Worm (Caenorhabditis elegans) whole organism, L2 larva: ENCODE results near the gene srlf-27.

Source experiments
- C34F6.9 ChIP-seq: fragments of 150-350 bp; optimal IDR thresholded peaks from 2 replicates; lab custom pipeline; 2014; ENCODE audit warnings: missing biosample characterization, missing genetic modification characterization
- F13H6.1 ChIP-seq: sonication (generic microtip); optimal IDR thresholded peaks from 2 replicates; lab custom pipeline; 2016; ENCODE audit warnings: missing genetic modification characterization, missing compliant biosample characterization
- R02D3.7 ChIP-seq: fragments of 150-350 bp; optimal IDR thresholded peaks from 2 replicates; lab custom pipeline; 2014; ENCODE audit warnings: missing biosample characterization, missing genetic modification characterization
- Y55F3AM.14 ChIP-seq: fragments of 200-800 bp; sonication (Bioruptor generic); optimal IDR thresholded peaks from 2 replicates; lab custom pipeline; 2018; ENCODE audit warnings: mild to moderate bottlenecking, missing genetic modification characterization, missing compliant biosample characterization
- ZK546.5 ChIP-seq: sonication (generic microtip); optimal IDR thresholded peaks from 2 replicates; lab custom pipeline; 2017; ENCODE audit warnings: missing biosample characterization, missing genetic modification characterization
- alr-1 ChIP-seq: fragments of 150-350 bp; optimal IDR thresholded peaks from 2 replicates; lab custom pipeline; 2014; ENCODE audit warnings: missing biosample characterization, missing genetic modification characterization
- aly-2 ChIP-seq: fragments of 150-350 bp; optimal IDR thresholded peaks from 2 replicates; lab custom pipeline; 2014; ENCODE audit warnings: missing biosample characterization, missing genetic modification characterization
- ama-1 ChIP-seq: fragments of 150-350 bp; optimal IDR thresholded peaks from 2 replicates; lab custom pipeline; 2018; ENCODE audit warnings: inconsistent platforms
- blmp-1 ChIP-seq: sonication (generic microtip); optimal IDR thresholded peaks from 2 replicates; lab custom pipeline; 2017; ENCODE audit warnings: missing genetic modification characterization, mild to moderate bottlenecking, missing compliant biosample characterization, antibody characterized with exemption, moderate library complexity; ENCODE audit not compliant: insufficient read depth
- ceh-16 ChIP-seq: fragments of 150-350 bp; optimal IDR thresholded peaks from 2 replicates; lab custom pipeline; 2014; ENCODE audit warnings: missing biosample characterization, missing genetic modification characterization
- ceh-82 ChIP-seq: fragments of 150-350 bp; optimal IDR thresholded peaks from 2 replicates; lab custom pipeline; 2014; ENCODE audit warnings: missing biosample characterization, missing genetic modification characterization
- crh-2 ChIP-seq: sonication (generic microtip); optimal IDR thresholded peaks from 2 replicates; lab custom pipeline; 2017; ENCODE audit warnings: missing biosample characterization, missing genetic modification characterization
- dmd-4 ChIP-seq: sonication (generic microtip); optimal IDR thresholded peaks from 2 replicates; lab custom pipeline; 2017; ENCODE audit warnings: missing biosample characterization, missing genetic modification characterization
- elt-1 ChIP-seq: fragments of 150-350 bp; optimal IDR thresholded peaks from 2 replicates; lab custom pipeline; 2014; ENCODE audit warnings: missing biosample characterization, missing genetic modification characterization
- elt-3 ChIP-seq: sonication (generic microtip); optimal IDR thresholded peaks from 2 replicates; lab custom pipeline; 2017; ENCODE audit warnings: missing biosample characterization, missing genetic modification characterization
- fos-1 ChIP-seq: fragments of 150-350 bp; optimal IDR thresholded peaks from 2 replicates; lab custom pipeline; 2014; ENCODE audit warnings: missing biosample characterization, missing genetic modification characterization
- gmeb-1 ChIP-seq: fragments of 150-350 bp; optimal IDR thresholded peaks from 2 replicates; lab custom pipeline; 2014; ENCODE audit warnings: missing biosample characterization, missing genetic modification characterization
- lin-11 ChIP-seq: fragments of 150-350 bp; sonication (generic microtip); optimal IDR thresholded peaks from 2 replicates; lab custom pipeline; 2014; ENCODE audit warnings: missing biosample characterization, missing genetic modification characterization, inconsistent platforms, mixed read lengths
- lin-13 ChIP-seq: fragments of 150-350 bp; optimal IDR thresholded peaks from 2 replicates; lab custom pipeline; 2014; ENCODE audit warnings: missing biosample characterization, missing genetic modification reagents, missing genetic modification characterization
- lin-39 ChIP-seq: fragments of 150-350 bp; optimal IDR thresholded peaks from 2 replicates; lab custom pipeline; 2014; ENCODE audit warnings: missing biosample characterization, missing genetic modification reagents, missing genetic modification characterization
- lsy-2 ChIP-seq, 2 experiments: fragments of 150-350 bp in 1 of 2; sonication (generic microtip) in 1 of 2; optimal IDR thresholded peaks; 2 replicates each; lab custom pipeline; 2014 to 2017; ENCODE audit warnings: missing biosample characterization in 2 of 2, missing genetic modification characterization in 2 of 2
- mbf-1 ChIP-seq: sonication (generic microtip); optimal IDR thresholded peaks from 2 replicates; lab custom pipeline; 2017; ENCODE audit warnings: missing biosample characterization, missing genetic modification characterization
- nhr-10 ChIP-seq: sonication (generic microtip); optimal IDR thresholded peaks from 2 replicates; lab custom pipeline; 2017; ENCODE audit warnings: missing biosample characterization, missing genetic modification characterization
- nhr-11 ChIP-seq: fragments of 150-350 bp; optimal IDR thresholded peaks from 2 replicates; lab custom pipeline; 2014; ENCODE audit warnings: missing biosample characterization, missing genetic modification characterization
- nhr-12 ChIP-seq: fragments of 150-350 bp; optimal IDR thresholded peaks from 2 replicates; lab custom pipeline; 2014; ENCODE audit warnings: missing biosample characterization, missing genetic modification characterization
- nhr-129 ChIP-seq: fragments of 150-350 bp; optimal IDR thresholded peaks from 2 replicates; lab custom pipeline; 2014; ENCODE audit warnings: missing biosample characterization, missing genetic modification characterization
- nhr-21 ChIP-seq: fragments of 150-350 bp; optimal IDR thresholded peaks from 2 replicates; lab custom pipeline; 2014; ENCODE audit warnings: missing biosample characterization, missing genetic modification characterization
- nhr-23 ChIP-seq: fragments of 150-350 bp; optimal IDR thresholded peaks from 2 replicates; lab custom pipeline; 2014; ENCODE audit warnings: missing biosample characterization, missing genetic modification reagents, missing genetic modification characterization
- nhr-237 ChIP-seq: fragments of 150-350 bp; optimal IDR thresholded peaks from 2 replicates; lab custom pipeline; 2014; ENCODE audit warnings: missing biosample characterization, missing genetic modification characterization
- nhr-25 ChIP-seq: fragments of 150-350 bp; sonication (generic microtip); optimal IDR thresholded peaks from 3 replicates; lab custom pipeline; 2014; ENCODE audit warnings: missing biosample characterization, missing genetic modification characterization
- nhr-6 ChIP-seq: fragments of 150-350 bp; optimal IDR thresholded peaks from 2 replicates; lab custom pipeline; 2014; ENCODE audit warnings: missing biosample characterization, missing genetic modification characterization
- nhr-77 ChIP-seq: fragments of 150-350 bp; optimal IDR thresholded peaks from 2 replicates; lab custom pipeline; 2014; ENCODE audit warnings: missing biosample characterization, missing genetic modification characterization
- peb-1 ChIP-seq: fragments of 150-350 bp; optimal IDR thresholded peaks from 2 replicates; lab custom pipeline; 2014; ENCODE audit warnings: missing biosample characterization, missing genetic modification characterization
- sem-4 ChIP-seq: fragments of 150-350 bp; optimal IDR thresholded peaks from 2 replicates; lab custom pipeline; 2014; ENCODE audit warnings: missing biosample characterization, missing genetic modification reagents, missing genetic modification characterization
- skn-1 ChIP-seq: sonication (generic microtip); optimal IDR thresholded peaks from 2 replicates; lab custom pipeline; 2017; ENCODE audit warnings: missing biosample characterization, missing genetic modification characterization
- sma-3 ChIP-seq: sonication (generic microtip); optimal IDR thresholded peaks from 2 replicates; lab custom pipeline; 2016; ENCODE audit warnings: missing genetic modification reagents, missing genetic modification characterization, missing compliant biosample characterization
- sma-9 ChIP-seq, 2 experiments: fragments of 150-350 bp in 1 of 2; sonication (generic microtip) in 1 of 2; optimal IDR thresholded peaks; 2 replicates each; lab custom pipeline; 2014 to 2016; ENCODE audit warnings: missing genetic modification characterization in 2 of 2, mild to moderate bottlenecking in 1 of 2, missing biosample characterization in 1 of 2, missing compliant biosample characterization in 1 of 2, missing genetic modification reagents in 1 of 2, moderate library complexity in 1 of 2
- snpc-4 ChIP-seq: fragments of 150-350 bp; optimal IDR thresholded peaks from 2 replicates; lab custom pipeline; 2014; ENCODE audit warnings: missing biosample characterization, missing genetic modification characterization
- unc-39 ChIP-seq: fragments of 150-350 bp; optimal IDR thresholded peaks from 2 replicates; lab custom pipeline; 2014; ENCODE audit warnings: missing biosample characterization, missing genetic modification characterization
- unc-55 ChIP-seq: fragments of 150-350 bp; sonication (generic microtip); optimal IDR thresholded peaks from 3 replicates; lab custom pipeline; 2014; ENCODE audit warnings: missing biosample characterization, missing genetic modification reagents, missing genetic modification characterization
- unc-62 ChIP-seq: fragments of 150-350 bp; optimal IDR thresholded peaks from 2 replicates; lab custom pipeline; 2014; ENCODE audit warnings: missing biosample characterization, missing genetic modification reagents, missing genetic modification characterization
- zag-1 ChIP-seq: fragments of 150-350 bp; optimal IDR thresholded peaks from 2 replicates; lab custom pipeline; 2014; ENCODE audit warnings: missing biosample characterization, missing genetic modification characterization
- ztf-1 ChIP-seq: fragments of 200-800 bp; sonication (Bioruptor generic); conservative IDR thresholded peaks from 2 replicates; pipeline ENCODE4 v1.3.6; 2022; ENCODE audit warnings: missing genetic modification characterization, missing compliant biosample characterization
- ztf-11 ChIP-seq: sonication (generic microtip); optimal IDR thresholded peaks from 2 replicates; lab custom pipeline; 2017; ENCODE audit warnings: missing biosample characterization, missing genetic modification characterization
- ztf-4 ChIP-seq: fragments of 150-350 bp; optimal IDR thresholded peaks from 2 replicates; lab custom pipeline; 2014; ENCODE audit warnings: missing biosample characterization, missing genetic modification characterization

srlf-27 gene

ce11 chrIV:14606469-14606868, 31.0 kb upstream of the srlf-27 start (continued):
- TF ChIP-seq lin-39 (tag; lab: Kevin White, UChicago) (no peak), sma-9 (GFP tag; optimal IDR thresholded peaks at IDR 0.05; lab: Kevin White, UChicago) (peak; percentile 65), sma-9 (tag; optimal IDR thresholded peaks at IDR 0.05; lab: Kevin White, UChicago) (no peak), lin-11 (tag; lab: Kevin White, UChicago) (no peak), nhr-12 (tag; lab: Kevin White, UChicago) (no peak), nhr-237 (tag; lab: Kevin White, UChicago) (no peak), peb-1 (no peak), mbf-1 (tag; lab: Kevin White, UChicago) (no peak), nhr-11 (tag; lab: Kevin White, UChicago) (no peak), snpc-4 (peak; percentile 2), sma-3 (GFP tag; lab: Kevin White, UChicago) (no peak), ZK546.5 (tag; lab: Kevin White, UChicago) (no peak), dmd-4 (tag; lab: Kevin White, UChicago) (no peak), nhr-25 (tag; lab: Kevin White, UChicago) (no peak), unc-55 (no peak), ztf-4 (no peak), ama-1 (no peak), F13H6.1 (peak; percentile 77), nhr-10 (no peak)
- TF ChIP-seq, all 48 proteins: peak for 11

- TF ChIP-seq gmeb-1 (tag; lab: Kevin White, UChicago), result no peak
- TF ChIP-seq aly-2 (tag; lab: Kevin White, UChicago), result no peak
- TF ChIP-seq unc-55, result no peak
- no peak for TF ChIP-seq sma-9 (GFP tag; optimal IDR thresholded peaks at IDR 0.05; lab: Kevin White, UChicago)
- TF ChIP-seq sma-9 (tag; optimal IDR thresholded peaks at IDR 0.05; lab: Kevin White, UChicago), result no peak
- TF ChIP-seq ztf-1 (GFP tag; lab: Robert Waterston, UW), result no peak
- no peak for TF ChIP-seq fos-1
- TF ChIP-seq lin-39 (tag; lab: Kevin White, UChicago), result no peak
- no peak for TF ChIP-seq lin-13 (GFP tag; lab: Kevin White, UChicago)
- TF ChIP-seq lsy-2 (tag; optimal IDR thresholded peaks at IDR 0.05; lab: Kevin White, UChicago), result no peak
- no peak for TF ChIP-seq ceh-82 (tag; lab: Kevin White, UChicago)
- no peak for TF ChIP-seq crh-2 (tag; lab: Kevin White, UChicago)
- TF ChIP-seq zag-1 (tag; lab: Kevin White, UChicago), result no peak
- no peak for TF ChIP-seq blmp-1
- no peak for TF ChIP-seq skn-1 (tag; lab: Kevin White, UChicago)
- TF ChIP-seq nhr-12 (tag; lab: Kevin White, UChicago), result no peak
- TF ChIP-seq C34F6.9 (tag; lab: Kevin White, UChicago), result no peak
- no peak for TF ChIP-seq ztf-11 (tag; lab: Kevin White, UChicago)
- TF ChIP-seq elt-1 (tag; lab: Kevin White, UChicago), result no peak
Observed at ce11 chrIV:14608605-14609004, 28.9 kb upstream of the srlf-27 start.

- TF ChIP-seq peb-1, result no peak
- no peak for TF ChIP-seq ztf-4
- no peak for TF ChIP-seq ZK546.5 (tag; lab: Kevin White, UChicago)
- TF ChIP-seq nhr-21 (tag; lab: Kevin White, UChicago), result no peak
- TF ChIP-seq C34F6.9 (tag; lab: Kevin White, UChicago), result no peak
- no peak for TF ChIP-seq snpc-4
- no peak for TF ChIP-seq sem-4 (tag; lab: Kevin White, UChicago)
- no peak for TF ChIP-seq nhr-6
- TF ChIP-seq mbf-1 (tag; lab: Kevin White, UChicago), result no peak
- TF ChIP-seq sma-3 (GFP tag; lab: Kevin White, UChicago), result peak; percentile 61
- no peak for TF ChIP-seq nhr-11 (tag; lab: Kevin White, UChicago)
- TF ChIP-seq nhr-129, result peak; percentile 75
- peak; percentile 84 for TF ChIP-seq sma-9 (GFP tag; optimal IDR thresholded peaks at IDR 0.05; lab: Kevin White, UChicago)
- no peak for TF ChIP-seq sma-9 (tag; optimal IDR thresholded peaks at IDR 0.05; lab: Kevin White, UChicago)
- no peak for TF ChIP-seq nhr-237 (tag; lab: Kevin White, UChicago)
- TF ChIP-seq R02D3.7 (tag; lab: Kevin White, UChicago), result no peak
- TF ChIP-seq lsy-2 (tag; optimal IDR thresholded peaks at IDR 0.05; lab: Kevin White, UChicago), result peak in 1 of 2 experiments; percentile 38
- TF ChIP-seq dmd-4 (tag; lab: Kevin White, UChicago), result no peak
- no peak for TF ChIP-seq Y55F3AM.14 (GFP tag; lab: Kevin White, UChicago)
- TF ChIP-seq nhr-23 (tag; lab: Kevin White, UChicago), result no peak
- TF ChIP-seq ztf-1 (GFP tag; lab: Robert Waterston, UW), result no peak
- TF ChIP-seq unc-62 (GFP tag; lab: Kevin White, UChicago), result no peak
- TF ChIP-seq nhr-25 (tag; lab: Kevin White, UChicago), result peak; percentile 14
- no peak for TF ChIP-seq ceh-16 (tag; lab: Kevin White, UChicago)
- TF ChIP-seq lin-11 (tag; lab: Kevin White, UChicago), result no peak
- peak; percentile 74 for TF ChIP-seq fos-1
- TF ChIP-seq zag-1 (tag; lab: Kevin White, UChicago), result no peak
- no peak for TF ChIP-seq lin-39 (tag; lab: Kevin White, UChicago)
- no peak for TF ChIP-seq blmp-1
- peak; percentile 43 for TF ChIP-seq gmeb-1 (tag; lab: Kevin White, UChicago)
- no peak for TF ChIP-seq ceh-82 (tag; lab: Kevin White, UChicago)
- no peak for TF ChIP-seq skn-1 (tag; lab: Kevin White, UChicago)
- no peak for TF ChIP-seq elt-1 (tag; lab: Kevin White, UChicago)
- no peak for TF ChIP-seq nhr-12 (tag; lab: Kevin White, UChicago)
- TF ChIP-seq nhr-10, result no peak
- TF ChIP-seq alr-1 (tag; lab: Kevin White, UChicago), result no peak
- no peak for TF ChIP-seq elt-3 (tag; lab: Kevin White, UChicago)
- TF ChIP-seq ama-1, result no peak
- no peak for TF ChIP-seq nhr-77 (tag; lab: Kevin White, UChicago)
- no peak for TF ChIP-seq unc-39 (tag; lab: Kevin White, UChicago)
- no peak for TF ChIP-seq unc-55
Observed at ce11 chrIV:14609774-14610173, 27.7 kb upstream of the srlf-27 start.
